Worm (Caenorhabditis elegans) whole organism, dauer: Measurements from ENCODE around the gene osm-7.

ENCODE experiments used
- unc-62 ChIP-seq: sonication (generic microtip); optimal IDR thresholded peaks from 2 replicates; lab custom pipeline; 2017; ENCODE audit warnings: missing biosample characterization, missing genetic modification reagents, missing genetic modification characterization

Gene osm-7

ce11 chrIII:13555234-13555633 lies 20.7 kb upstream of the osm-7 start, which contains the start of gene scav-2:
Gene scav-2 (minus strand): TSS chrIII:13555334.
- no peak for TF ChIP-seq unc-62 (GFP tag; lab: Kevin White, UChicago)

- TF ChIP-seq unc-62 (GFP tag; lab: Kevin White, UChicago) = no peak
Observed at ce11 chrIII:13556039-13556438, 19.9 kb upstream of the osm-7 start.

ce11 chrIII:13560715-13561114 lies 15.3 kb upstream of the osm-7 start:
- TF ChIP-seq unc-62 (GFP tag; lab: Kevin White, UChicago) = no peak

- no peak for TF ChIP-seq unc-62 (GFP tag; lab: Kevin White, UChicago)
Observed at ce11 chrIII:13561233-13561632, 14.7 kb upstream of the osm-7 start.

- TF ChIP-seq unc-62 (GFP tag; lab: Kevin White, UChicago) = no peak
Observed at ce11 chrIII:13563000-13563522, 12.9 kb upstream of the osm-7 start, which contains the start of gene T05D4.2. Gene T05D4.2 (minus strand): TSS chrIII:13563082.

ce11 chrIII:13563583-13563982 lies 12.4 kb upstream of the osm-7 start:
- TF ChIP-seq unc-62 (GFP tag; lab: Kevin White, UChicago) = no peak

ce11 chrIII:13564929-13565328 lies 11.1 kb upstream of the osm-7 start, which contains the start of gene aldo-1:
Gene aldo-1 (minus strand): TSS chrIII:13564937.
- TF ChIP-seq unc-62 (GFP tag; lab: Kevin White, UChicago) = no peak

- no peak for TF ChIP-seq unc-62 (GFP tag; lab: Kevin White, UChicago)
Observed at ce11 chrIII:13565972-13566371, 10.0 kb upstream of the osm-7 start.

- no peak for TF ChIP-seq unc-62 (GFP tag; lab: Kevin White, UChicago)
Observed at ce11 chrIII:13570347-13570746, 5.6 kb upstream of the osm-7 start, which contains the start of gene exc-12. Gene exc-12 (minus strand): TSS chrIII:13570447.

ce11 chrIII:13580076-13580475 lies 4.1 kb downstream of the osm-7 start:
- TF ChIP-seq unc-62 (GFP tag; lab: Kevin White, UChicago) = no peak

ce11 chrIII:13580538-13580937 lies 4.6 kb downstream of the osm-7 start, which contains the start of gene T05D4.5:
Gene T05D4.5 (plus strand): TSS chrIII:13580838.
- no peak for TF ChIP-seq unc-62 (GFP tag; lab: Kevin White, UChicago)

- no peak for TF ChIP-seq unc-62 (GFP tag; lab: Kevin White, UChicago)
Observed at ce11 chrIII:13581727-13582126, 5.7 kb downstream of the osm-7 start.

ce11 chrIII:13600254-13600653 lies 24.3 kb downstream of the osm-7 start:
- TF ChIP-seq unc-62 (GFP tag; lab: Kevin White, UChicago) = no peak

ce11 chrIII:13604834-13605233 lies 28.9 kb downstream of the osm-7 start:
- TF ChIP-seq unc-62 (GFP tag; lab: Kevin White, UChicago) = no peak

- TF ChIP-seq unc-62 (GFP tag; lab: Kevin White, UChicago) = no peak
Observed at ce11 chrIII:13606016-13606530, 30.1 kb downstream of the osm-7 start, which contains the start of gene act-5. Gene act-5 (minus strand): TSS chrIII:13606066.

- TF ChIP-seq unc-62 (GFP tag; lab: Kevin White, UChicago) = no peak
Observed at ce11 chrIII:13606865-13607264, 30.9 kb downstream of the osm-7 start.

- no peak for TF ChIP-seq unc-62 (GFP tag; lab: Kevin White, UChicago)
Observed at ce11 chrIII:13607833-13608232, 31.9 kb downstream of the osm-7 start, which contains the start of gene shpk-1. Gene shpk-1 (plus strand): TSS chrIII:13608020.
